Fruit fly (Drosophila melanogaster): Measurements from ENCODE around the gene CG17572.

CG17572 gene

DNA sequence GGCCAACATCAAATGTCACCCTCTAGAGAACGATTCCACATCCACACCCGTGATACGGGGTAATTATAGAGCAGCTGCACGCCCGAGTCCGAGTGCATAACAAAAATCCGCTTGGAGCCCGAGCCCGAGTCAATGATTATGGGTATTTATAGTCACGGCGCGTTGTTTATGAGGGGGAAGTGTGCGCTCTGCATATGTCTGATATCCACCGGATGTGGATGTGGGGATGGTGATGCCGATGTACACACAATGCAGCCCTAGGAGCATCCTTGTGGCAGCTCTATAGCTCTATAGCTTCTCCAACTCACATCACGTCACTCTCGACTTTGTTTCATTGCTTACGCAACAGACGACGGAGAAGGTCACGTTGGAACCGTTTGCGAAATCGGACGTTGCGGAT lies 36.5 kb downstream of the CG17572 start:
- no peak for TF ChIP-seq Sin3A (optimal IDR thresholded peaks at IDR 0.05)
- no peak for TF ChIP-seq ttk (optimal IDR thresholded peaks at IDR 0.05)
- no peak for TF ChIP-seq psq (optimal IDR thresholded peaks at IDR 0.05)
- TF ChIP-seq insv (optimal IDR thresholded peaks at IDR 0.05): no peak
- no peak for TF ChIP-seq Myc (optimal IDR thresholded peaks at IDR 0.05)
- TF ChIP-seq h (optimal IDR thresholded peaks at IDR 0.05): no peak

dm6 chr2L:19037011-19037410 lies 36.9 kb downstream of the CG17572 start:
- TF ChIP-seq psq (optimal IDR thresholded peaks at IDR 0.05): no peak
- no peak for TF ChIP-seq Sin3A (optimal IDR thresholded peaks at IDR 0.05)
- TF ChIP-seq Myc (optimal IDR thresholded peaks at IDR 0.05): no peak
- TF ChIP-seq ttk (optimal IDR thresholded peaks at IDR 0.05): no peak
- no peak for TF ChIP-seq h (optimal IDR thresholded peaks at IDR 0.05)
- no peak for TF ChIP-seq insv (optimal IDR thresholded peaks at IDR 0.05)

DNA sequence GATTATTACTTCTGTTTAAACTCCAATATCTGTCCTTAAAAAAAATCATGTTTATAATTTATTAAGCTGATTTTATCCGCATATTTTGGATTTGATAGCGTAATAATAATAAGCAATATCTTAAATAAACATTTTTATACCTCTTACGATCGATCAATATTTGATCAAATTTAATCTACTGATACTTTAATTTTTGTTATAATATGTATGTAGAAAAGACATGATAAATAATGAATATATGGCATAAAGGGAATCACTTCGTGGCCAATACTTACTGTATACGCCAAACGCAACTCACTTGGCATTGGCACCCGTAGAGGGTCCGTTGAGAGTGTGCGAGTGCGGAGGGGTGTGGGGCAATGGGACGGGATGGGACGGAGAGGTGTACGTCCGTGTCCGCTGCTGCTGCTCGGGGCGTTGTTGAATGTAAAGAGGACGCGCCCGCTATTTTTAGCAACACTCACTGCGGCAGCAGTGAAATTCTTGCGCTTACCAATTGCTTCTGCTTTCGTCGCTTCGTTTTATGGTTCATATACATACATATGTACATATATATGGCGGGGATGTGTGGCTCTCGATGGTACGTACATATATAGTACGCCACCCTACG lies 37.7 kb downstream of the CG17572 start:
- TF ChIP-seq insv (optimal IDR thresholded peaks at IDR 0.05) (no peak), psq (optimal IDR thresholded peaks at IDR 0.05) (no peak), ttk (optimal IDR thresholded peaks at IDR 0.05) (no peak), Sin3A (optimal IDR thresholded peaks at IDR 0.05) (no peak), Myc (optimal IDR thresholded peaks at IDR 0.05) (no peak), h (optimal IDR thresholded peaks at IDR 0.05) (no peak)

DNA sequence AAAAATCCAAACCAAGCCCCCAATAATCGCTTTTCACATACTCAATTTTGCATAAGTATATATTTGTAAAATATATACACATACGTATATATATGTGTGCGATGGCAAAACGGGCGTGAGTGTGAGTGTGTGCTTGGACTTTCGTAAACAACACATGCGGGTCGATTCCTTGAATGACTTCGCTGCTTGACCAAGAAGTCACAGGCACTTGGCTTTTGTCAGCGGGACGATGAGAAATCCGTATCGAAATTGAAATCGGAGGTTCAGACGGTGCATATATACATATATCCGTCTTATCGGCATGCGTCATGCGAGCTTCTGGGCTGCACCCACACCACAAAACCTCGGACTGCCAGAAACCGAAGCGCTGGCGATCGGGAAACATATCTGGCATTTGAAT lies 38.9 kb downstream of the CG17572 start:
- TF ChIP-seq psq (optimal IDR thresholded peaks at IDR 0.05): no peak
- no peak for TF ChIP-seq h (optimal IDR thresholded peaks at IDR 0.05)
- TF ChIP-seq insv (optimal IDR thresholded peaks at IDR 0.05): no peak
- TF ChIP-seq Myc (optimal IDR thresholded peaks at IDR 0.05): no peak
- TF ChIP-seq ttk (optimal IDR thresholded peaks at IDR 0.05): no peak
- no peak for TF ChIP-seq Sin3A (optimal IDR thresholded peaks at IDR 0.05)

dm6 chr2L:19034213-19034929 lies 39.6 kb downstream of the CG17572 start, which contains the start of the genes mib2 and CG31800:
Gene mib2 (plus strand): TSS chr2L:19034444.
Gene CG31800 (minus strand): TSS chr2L:19034576.
- TF ChIP-seq Myc (optimal IDR thresholded peaks at IDR 0.05): no peak
- TF ChIP-seq Sin3A (optimal IDR thresholded peaks at IDR 0.05): no peak
- TF ChIP-seq psq (optimal IDR thresholded peaks at IDR 0.05): no peak
- no peak for TF ChIP-seq insv (optimal IDR thresholded peaks at IDR 0.05)
- no peak for TF ChIP-seq ttk (optimal IDR thresholded peaks at IDR 0.05)
- TF ChIP-seq h (optimal IDR thresholded peaks at IDR 0.05): no peak

dm6 chr2L:19033288-19033687 lies 40.7 kb downstream of the CG17572 start, which contains the start of gene hook:
Gene hook (minus strand): TSS chr2L:19033498.
- TF ChIP-seq Sin3A (optimal IDR thresholded peaks at IDR 0.05): no peak
- TF ChIP-seq psq (optimal IDR thresholded peaks at IDR 0.05): no peak
- TF ChIP-seq ttk (optimal IDR thresholded peaks at IDR 0.05): no peak
- no peak for TF ChIP-seq h (optimal IDR thresholded peaks at IDR 0.05)
- TF ChIP-seq insv (optimal IDR thresholded peaks at IDR 0.05): no peak
- no peak for TF ChIP-seq Myc (optimal IDR thresholded peaks at IDR 0.05)

dm6 chr2L:19027246-19027886 lies 46.6 kb downstream of the CG17572 start, which contains the start of gene Sidpn:
Gene Sidpn (plus strand): TSS chr2L:19027710.
- TF ChIP-seq h (optimal IDR thresholded peaks at IDR 0.05) (no peak), Myc (optimal IDR thresholded peaks at IDR 0.05) (no peak), insv (optimal IDR thresholded peaks at IDR 0.05) (no peak), ttk (optimal IDR thresholded peaks at IDR 0.05) (no peak), psq (optimal IDR thresholded peaks at IDR 0.05) (no peak), Sin3A (optimal IDR thresholded peaks at IDR 0.05) (no peak)

DNA sequence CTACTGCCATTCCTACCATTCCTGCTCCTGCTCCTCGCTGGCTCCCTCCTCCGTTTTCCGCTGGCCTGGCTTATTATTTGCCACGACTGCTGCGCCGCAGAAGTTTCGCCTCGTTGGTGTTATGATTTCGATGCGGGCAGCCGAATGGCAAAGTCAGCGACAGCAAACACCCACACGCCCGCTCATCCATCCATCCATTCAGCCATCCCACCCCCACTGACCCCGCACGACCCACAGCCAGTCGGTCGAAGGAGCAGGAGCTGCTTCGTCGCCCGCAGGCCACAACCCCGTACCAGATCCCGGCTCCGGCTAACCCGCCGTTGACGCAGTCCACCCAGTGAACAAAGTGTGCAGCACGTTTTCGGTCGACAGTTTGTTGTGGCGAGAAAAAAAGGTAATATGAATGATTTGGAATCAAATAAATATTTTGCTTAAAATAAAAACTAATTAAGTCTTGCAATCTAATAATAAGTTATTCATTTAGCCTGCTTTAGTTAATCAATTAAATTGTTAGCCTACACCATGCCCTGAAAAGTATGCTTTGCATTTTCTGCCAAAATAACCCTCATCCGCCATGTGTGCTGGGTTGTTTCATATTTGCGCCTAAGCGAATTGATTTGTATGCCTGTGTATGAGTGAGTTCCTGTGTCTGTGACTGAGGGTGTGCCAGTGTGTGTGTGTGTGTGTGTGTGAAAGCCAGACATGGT lies 47.3 kb downstream of the CG17572 start:
- TF ChIP-seq psq (optimal IDR thresholded peaks at IDR 0.05): no peak
- no peak for TF ChIP-seq Myc (optimal IDR thresholded peaks at IDR 0.05)

- no peak for TF ChIP-seq ttk (optimal IDR thresholded peaks at IDR 0.05)
- TF ChIP-seq Sin3A (optimal IDR thresholded peaks at IDR 0.05): no peak
- TF ChIP-seq insv (optimal IDR thresholded peaks at IDR 0.05): no peak
- TF ChIP-seq Myc (optimal IDR thresholded peaks at IDR 0.05): no peak
- no peak for TF ChIP-seq psq (optimal IDR thresholded peaks at IDR 0.05)
- no peak for TF ChIP-seq h (optimal IDR thresholded peaks at IDR 0.05)
These were observed 49.2 kb downstream of the CG17572 start for dm6 chr2L:19024744-19025059.

DNA sequence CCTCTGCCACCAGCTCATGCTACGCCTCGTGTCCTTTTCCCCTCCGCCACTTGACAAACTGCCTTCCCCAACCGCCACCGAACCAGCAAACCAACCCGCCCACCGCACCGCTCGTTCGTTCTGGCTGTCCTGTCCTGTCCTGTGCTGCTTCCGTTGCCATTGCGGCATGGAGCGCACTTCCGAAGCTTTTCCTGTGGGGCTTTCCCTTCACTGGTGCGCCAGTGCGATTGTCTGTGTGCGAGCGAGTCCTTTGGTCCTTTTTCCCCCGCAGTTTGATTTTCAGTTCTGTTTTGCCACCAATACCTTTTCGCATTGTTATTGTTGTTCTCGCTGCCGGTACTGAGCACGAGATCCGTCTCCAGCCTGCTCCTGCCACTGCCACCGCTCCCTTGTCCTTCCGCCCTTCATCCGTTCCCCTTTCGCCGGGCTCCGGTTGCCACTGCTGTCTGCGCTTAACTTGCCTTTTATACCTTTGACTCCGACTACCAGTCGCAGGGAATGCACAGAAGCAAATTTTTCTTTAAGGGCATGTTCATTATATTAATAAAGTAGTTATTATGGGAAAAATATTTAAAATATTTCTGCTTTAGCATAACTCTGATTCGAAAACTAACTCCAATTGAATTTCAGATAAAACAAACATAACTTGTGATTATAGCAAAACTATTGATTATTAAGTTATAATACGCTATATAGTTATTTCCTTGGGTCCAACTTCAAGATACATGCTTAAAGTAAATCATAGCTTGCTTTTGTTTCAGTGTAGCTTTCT lies 49.8 kb downstream of the CG17572 start:
- TF ChIP-seq ttk (optimal IDR thresholded peaks at IDR 0.05) (no peak), h (optimal IDR thresholded peaks at IDR 0.05) (no peak), Sin3A (optimal IDR thresholded peaks at IDR 0.05) (no peak), insv (optimal IDR thresholded peaks at IDR 0.05) (no peak), psq (optimal IDR thresholded peaks at IDR 0.05) (no peak)

DNA sequence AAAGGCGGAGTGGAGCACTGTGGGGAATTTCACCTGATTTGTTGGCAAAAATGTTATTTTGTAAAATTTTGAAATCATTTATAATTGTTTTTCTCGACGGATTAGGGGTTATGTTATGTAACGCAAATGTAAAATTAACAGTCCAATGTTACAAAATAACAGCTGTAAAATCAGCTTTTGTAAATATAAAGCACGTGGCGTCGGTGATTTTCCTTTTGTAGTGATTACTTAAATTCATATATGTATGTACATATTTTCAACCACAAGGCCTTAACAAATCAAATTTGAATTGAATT lies 51.8 kb downstream of the CG17572 start, which contains the start of gene CG15172:
Gene CG15172, plus strand, starts transcription at position 197 of the 296 bp plus-strand sequence.
- TF ChIP-seq Sin3A (optimal IDR thresholded peaks at IDR 0.05): no peak
- no peak for TF ChIP-seq h (optimal IDR thresholded peaks at IDR 0.05)
- TF ChIP-seq ttk (optimal IDR thresholded peaks at IDR 0.05): no peak
- TF ChIP-seq Myc (optimal IDR thresholded peaks at IDR 0.05): no peak
- TF ChIP-seq psq (optimal IDR thresholded peaks at IDR 0.05): no peak
- no peak for TF ChIP-seq insv (optimal IDR thresholded peaks at IDR 0.05)

Measured in Kc167 (cell line).